Worm (Caenorhabditis elegans): ENCODE results near the gene let-721.
A peak's percentile ranks its signal among the peaks of the same experiment; 100 is the strongest.

let-721 gene

ce11 chrIII:6420995-6421404 lies 25.7 kb downstream of the let-721 start (continued):
- TF ChIP-seq ztf-4 (tag; optimal IDR thresholded peaks at IDR 0.05) (peak; percentile 89), nhr-85 (tag) (peak; percentile 99), lin-39 (tag; optimal IDR thresholded peaks at IDR 0.05) (peak; percentile 67), lin-15B (tag; optimal IDR thresholded peaks at IDR 0.05) (no peak), nhr-76 (tag; optimal IDR thresholded peaks at IDR 0.05) (no peak), lin-14 (GFP tag; optimal IDR thresholded peaks at IDR 0.05) (peak; percentile 98), unc-98 (GFP tag; IDR thresholded peaks at IDR 0.05) (peak; percentile 85), elt-3 (tag; optimal IDR thresholded peaks at IDR 0.05) (peak in 3 of 6 experiments; percentile 20 to 85 (median 78)), unc-62 (GFP tag; optimal IDR thresholded peaks at IDR 0.05) (no peak), Y116A8C.19 (tag; optimal IDR thresholded peaks at IDR 0.05; ENCODE audit: borderline replicate concordance) (no peak), rnt-1 (tag; optimal IDR thresholded peaks at IDR 0.05) (peak; percentile 92), dpl-1 (GFP tag; optimal IDR thresholded peaks at IDR 0.05) (peak; percentile 59 to 72 (median 69)), aha-1 (tag; optimal IDR thresholded peaks at IDR 0.05) (peak; percentile 59), efl-1 (optimal IDR thresholded peaks at IDR 0.05) (peak; percentile 91 to 99), efl-1 (GFP tag; optimal IDR thresholded peaks at IDR 0.05 in 1 of 2) (peak; percentile 65 to 98), mef-2 (tag; optimal IDR thresholded peaks at IDR 0.05) (peak; percentile 69), nhr-237 (tag; optimal IDR thresholded peaks at IDR 0.05) (peak; percentile 22), hlh-4 (tag; optimal IDR thresholded peaks at IDR 0.05) (peak; percentile 23), hpl-2 (GFP tag; optimal IDR thresholded peaks at IDR 0.05) (peak; percentile 22), ceh-88 (GFP tag; IDR thresholded peaks at IDR 0.05) (peak; percentile 80), aly-2 (tag; optimal IDR thresholded peaks at IDR 0.05) (peak; percentile 69), sox-4 (tag; optimal IDR thresholded peaks at IDR 0.05) (peak; percentile 80), swsn-7 (tag; optimal IDR thresholded peaks at IDR 0.05) (peak; percentile 96), skn-1 (tag; optimal IDR thresholded peaks at IDR 0.05) (peak; percentile 83), snu-23 (GFP tag; optimal IDR thresholded peaks at IDR 0.05) (peak; percentile 95), nhr-28 (tag; optimal IDR thresholded peaks at IDR 0.05) (no peak), nhr-90 (tag; optimal IDR thresholded peaks at IDR 0.05; ENCODE audit: poor library complexity) (peak; percentile 98), ztf-11 (tag; optimal IDR thresholded peaks at IDR 0.05) (peak in 1 of 2 experiments; percentile 89), dsc-1 (tag; optimal IDR thresholded peaks at IDR 0.05) (peak; percentile 91), lir-3 (tag; optimal IDR thresholded peaks at IDR 0.05; ENCODE audit: poor library complexity) (peak; percentile 76), F16B12.6 (tag; optimal IDR thresholded peaks at IDR 0.05) (peak; percentile 31), C34B4.2 (tag; optimal IDR thresholded peaks at IDR 0.05) (peak; percentile 53), ces-1 (GFP tag; optimal IDR thresholded peaks at IDR 0.05) (no peak), lin-13 (GFP tag; optimal IDR thresholded peaks at IDR 0.05) (peak; percentile 63), fkh-8 (tag; optimal IDR thresholded peaks at IDR 0.05) (peak; percentile 92), lsy-2 (tag; optimal IDR thresholded peaks at IDR 0.05) (peak; percentile 81 to 88), mdl-1 (tag; optimal IDR thresholded peaks at IDR 0.05) (peak; percentile 68 to 98), pax-3 (tag; optimal IDR thresholded peaks at IDR 0.05) (peak; percentile 88), blmp-1 (tag; optimal IDR thresholded peaks at IDR 0.05) (peak; percentile 54), jun-1 (tag; optimal IDR thresholded peaks at IDR 0.05) (peak; percentile 90), unc-130 (tag; optimal IDR thresholded peaks at IDR 0.05) (peak; percentile 83), nhr-47 (tag; optimal IDR thresholded peaks at IDR 0.05) (peak; percentile 97), fos-1 (tag; optimal IDR thresholded peaks at IDR 0.05) (peak; percentile 60), nhr-11 (tag; optimal IDR thresholded peaks at IDR 0.05) (peak; percentile 85), vab-15 (tag; optimal IDR thresholded peaks at IDR 0.05) (peak; percentile 24)

- TF ChIP-seq efl-1 (optimal IDR thresholded peaks at IDR 0.05) (no peak), efl-1 (GFP tag; optimal IDR thresholded peaks at IDR 0.05 in 1 of 2) (no peak), nhr-71 (tag; optimal IDR thresholded peaks at IDR 0.05) (no peak), egl-13 (tag; optimal IDR thresholded peaks at IDR 0.05) (no peak), nhr-76 (tag; optimal IDR thresholded peaks at IDR 0.05) (no peak), nhr-90 (tag; optimal IDR thresholded peaks at IDR 0.05; ENCODE audit: poor library complexity) (peak; percentile 14), blmp-1 (tag; optimal IDR thresholded peaks at IDR 0.05) (peak; percentile 50), lin-14 (GFP tag; optimal IDR thresholded peaks at IDR 0.05) (peak; percentile 34), ama-1 (optimal IDR thresholded peaks at IDR 0.05) (peak; percentile 65), dsc-1 (tag; optimal IDR thresholded peaks at IDR 0.05) (peak; percentile 69), nhr-19 (GFP tag; conservative IDR thresholded peaks at IDR 0.05) (peak; percentile 42), mep-1 (tag; optimal IDR thresholded peaks at IDR 0.05) (peak; percentile 32), C04F5.9 (tag; optimal IDR thresholded peaks at IDR 0.05) (no peak), ceh-63 (GFP tag; optimal IDR thresholded peaks at IDR 0.05) (no peak), lin-39 (tag; optimal IDR thresholded peaks at IDR 0.05) (no peak), nhr-84 (tag; optimal IDR thresholded peaks at IDR 0.05) (no peak), unc-30 (tag; optimal IDR thresholded peaks at IDR 0.05) (no peak), lin-35 (GFP tag; optimal IDR thresholded peaks at IDR 0.05) (peak in 1 of 2 experiments; percentile 45)
Observed at ce11 chrIII:6420201-6420600, 26.5 kb downstream of the let-721 start.

All from whole organism, L1 larva.